Worm (Caenorhabditis elegans) whole organism, midembryonic: ENCODE results near the gene B0284.3.

ENCODE experiments used
- T22C8.4 ChIP-seq: fragments of 200-800 bp; sonication (Bioruptor generic); IDR thresholded peaks from 2 replicates; pipeline ENCODE4 v1.3.6; 2022; ENCODE audit warnings: missing genetic modification characterization, missing compliant biosample characterization
- cog-1 ChIP-seq: sonication (generic microtip); optimal IDR thresholded peaks from 2 replicates; lab custom pipeline; 2016; ENCODE audit warnings: missing genetic modification characterization, missing compliant biosample characterization
- flt-1 ChIP-seq: fragments of 200-800 bp; sonication (Bioruptor generic); IDR thresholded peaks from 2 replicates; pipeline ENCODE4 v1.3.6; 2022; ENCODE audit warnings: missing genetic modification characterization, missing compliant biosample characterization
- klf-2 ChIP-seq: fragments of 200-800 bp; sonication (Bioruptor generic); conservative IDR thresholded peaks from 2 replicates; pipeline ENCODE4 v1.3.6; 2022; ENCODE audit warnings: missing genetic modification reagents, missing genetic modification characterization, missing compliant biosample characterization
- med-1 ChIP-seq: sonication (generic microtip); optimal IDR thresholded peaks from 2 replicates; lab custom pipeline; 2017; ENCODE audit warnings: missing genetic modification characterization, mild to moderate bottlenecking, missing compliant biosample characterization, antibody characterized with exemption, missing genetic modification reagents; ENCODE audit not compliant: insufficient read depth
- ref-1 ChIP-seq: fragments of 200-800 bp; sonication (Bioruptor generic); conservative IDR thresholded peaks from 2 replicates; pipeline ENCODE4 v1.3.6; 2022; ENCODE audit warnings: missing genetic modification reagents, missing genetic modification characterization, missing compliant biosample characterization
- tab-1 ChIP-seq: fragments of 200-800 bp; sonication (Bioruptor generic); IDR thresholded peaks from 2 replicates; pipeline ENCODE4 v1.3.6; 2022; ENCODE audit warnings: missing genetic modification characterization, missing compliant biosample characterization
- ztf-23 ChIP-seq: fragments of 200-800 bp; sonication (Bioruptor generic); IDR thresholded peaks from 2 replicates; pipeline ENCODE4 v1.3.6; 2022; ENCODE audit warnings: missing genetic modification reagents, missing genetic modification characterization, missing compliant biosample characterization
- ztf-29 ChIP-seq: fragments of 200-800 bp; sonication (Bioruptor generic); IDR thresholded peaks from 2 replicates; pipeline ENCODE4 v1.3.6; 2022; ENCODE audit warnings: missing genetic modification reagents, missing genetic modification characterization, missing compliant biosample characterization

Gene B0284.3

ce11 chrIII:4412108-4413009 is 32.7 kb upstream of the B0284.3 start:
- TF ChIP-seq tab-1 (GFP tag; lab: Robert Waterston, UW), result no peak
- TF ChIP-seq klf-2, result no peak
- TF ChIP-seq ztf-29, result no peak
- TF ChIP-seq flt-1 (GFP tag; lab: Robert Waterston, UW), result no peak
- TF ChIP-seq med-1 (GFP tag; lab: Kevin White, UChicago), result no peak
- TF ChIP-seq cog-1 (tag; lab: Kevin White, UChicago), result no peak
- TF ChIP-seq T22C8.4, result no peak
- TF ChIP-seq ztf-23 (GFP tag; lab: Robert Waterston, UW), result no peak

- TF ChIP-seq klf-2 (no peak), ref-1 (GFP tag; lab: Robert Waterston, UW) (no peak), T22C8.4 (no peak), med-1 (GFP tag; lab: Kevin White, UChicago) (no peak), ztf-29 (no peak), flt-1 (GFP tag; lab: Robert Waterston, UW) (no peak), tab-1 (GFP tag; lab: Robert Waterston, UW) (no peak), ztf-23 (GFP tag; lab: Robert Waterston, UW) (no peak), cog-1 (tag; lab: Kevin White, UChicago) (no peak)
These were observed 28.6 kb upstream of the B0284.3 start, which contains the start of gene gpch-1 for ce11 chrIII:4408251-4408650. Gene gpch-1, plus strand, starts transcription at chrIII:4408551.

- TF ChIP-seq tab-1 (GFP tag; lab: Robert Waterston, UW), result no peak
- no peak for TF ChIP-seq cog-1 (tag; lab: Kevin White, UChicago)
- TF ChIP-seq med-1 (GFP tag; lab: Kevin White, UChicago), result no peak
- TF ChIP-seq ref-1 (GFP tag; lab: Robert Waterston, UW), result no peak
- TF ChIP-seq flt-1 (GFP tag; lab: Robert Waterston, UW), result no peak
- TF ChIP-seq T22C8.4, result no peak
- no peak for TF ChIP-seq ztf-29
- TF ChIP-seq klf-2, result no peak
- TF ChIP-seq ztf-23 (GFP tag; lab: Robert Waterston, UW), result no peak
These were observed 27.5 kb upstream of the B0284.3 start, which contains the start of gene prdx-3 for ce11 chrIII:4407144-4407543. Gene prdx-3, plus strand, starts transcription at chrIII:4407444.

ce11 chrIII:4405986-4406385 is 26.4 kb upstream of the B0284.3 start, which contains the start of gene rnp-4:
Gene rnp-4, plus strand, starts transcription at chrIII:4406286.
- no peak for TF ChIP-seq tab-1 (GFP tag; lab: Robert Waterston, UW)
- no peak for TF ChIP-seq T22C8.4
- TF ChIP-seq ref-1 (GFP tag; lab: Robert Waterston, UW), result no peak
- no peak for TF ChIP-seq klf-2
- no peak for TF ChIP-seq ztf-29
- no peak for TF ChIP-seq med-1 (GFP tag; lab: Kevin White, UChicago)
- TF ChIP-seq ztf-23 (GFP tag; lab: Robert Waterston, UW), result no peak
- TF ChIP-seq flt-1 (GFP tag; lab: Robert Waterston, UW), result no peak
- no peak for TF ChIP-seq cog-1 (tag; lab: Kevin White, UChicago)

ce11 chrIII:4404339-4404836 is 24.8 kb upstream of the B0284.3 start, which contains the start of the genes R07E5.17 and snfc-5:
Gene R07E5.17, minus strand, starts transcription at chrIII:4404436.
Gene snfc-5, plus strand, starts transcription at chrIII:4404786.
- TF ChIP-seq tab-1 (GFP tag; lab: Robert Waterston, UW) (no peak), ztf-29 (no peak), T22C8.4 (no peak), med-1 (GFP tag; lab: Kevin White, UChicago) (no peak), ref-1 (GFP tag; lab: Robert Waterston, UW) (no peak), ztf-23 (GFP tag; lab: Robert Waterston, UW) (no peak), flt-1 (GFP tag; lab: Robert Waterston, UW) (no peak), cog-1 (tag; lab: Kevin White, UChicago) (no peak), klf-2 (no peak)

- TF ChIP-seq cog-1 (tag; lab: Kevin White, UChicago) (no peak), ref-1 (GFP tag; lab: Robert Waterston, UW) (no peak), med-1 (GFP tag; lab: Kevin White, UChicago) (no peak), flt-1 (GFP tag; lab: Robert Waterston, UW) (no peak), T22C8.4 (no peak), tab-1 (GFP tag; lab: Robert Waterston, UW) (no peak), ztf-23 (GFP tag; lab: Robert Waterston, UW) (no peak), ztf-29 (no peak), klf-2 (no peak)
These were observed 21.5 kb upstream of the B0284.3 start, which contains the start of gene R07E5.15 for ce11 chrIII:4401142-4401541. Gene R07E5.15, plus strand, starts transcription at chrIII:4401442.

ce11 chrIII:4398463-4398862 is 18.8 kb upstream of the B0284.3 start, which contains the start of gene R07E5.6:
Gene R07E5.6, plus strand, starts transcription at chrIII:4398763.
- TF ChIP-seq cog-1 (tag; lab: Kevin White, UChicago), result no peak

- TF ChIP-seq ref-1 (GFP tag; lab: Robert Waterston, UW) (no peak), cog-1 (tag; lab: Kevin White, UChicago) (no peak), klf-2 (no peak), flt-1 (GFP tag; lab: Robert Waterston, UW) (no peak), T22C8.4 (no peak), med-1 (GFP tag; lab: Kevin White, UChicago) (no peak), ztf-29 (no peak), ztf-23 (GFP tag; lab: Robert Waterston, UW) (no peak)
These were observed 17.5 kb upstream of the B0284.3 start, which contains the start of gene R07E5.5 for ce11 chrIII:4397115-4397514. Gene R07E5.5, plus strand, starts transcription at chrIII:4397415.

- TF ChIP-seq T22C8.4 (no peak), med-1 (GFP tag; lab: Kevin White, UChicago) (no peak), cog-1 (tag; lab: Kevin White, UChicago) (no peak), klf-2 (no peak), ztf-29 (no peak), ref-1 (GFP tag; lab: Robert Waterston, UW) (no peak), tab-1 (GFP tag; lab: Robert Waterston, UW) (no peak), ztf-23 (GFP tag; lab: Robert Waterston, UW) (no peak), flt-1 (GFP tag; lab: Robert Waterston, UW) (no peak)
These were observed 16.2 kb upstream of the B0284.3 start for ce11 chrIII:4395857-4396256.
